Worm (Caenorhabditis elegans) whole organism, midembryonic: ENCODE results near the gene pct-1.

Experiments used
- T22C8.4 ChIP-seq: fragments of 200-800 bp; sonication (Bioruptor generic); IDR thresholded peaks from 2 replicates; pipeline ENCODE4 v1.3.6; 2022; ENCODE audit warnings: missing genetic modification characterization, missing compliant biosample characterization
- cog-1 ChIP-seq: sonication (generic microtip); optimal IDR thresholded peaks from 2 replicates; lab custom pipeline; 2016; ENCODE audit warnings: missing genetic modification characterization, missing compliant biosample characterization
- flt-1 ChIP-seq: fragments of 200-800 bp; sonication (Bioruptor generic); IDR thresholded peaks from 2 replicates; pipeline ENCODE4 v1.3.6; 2022; ENCODE audit warnings: missing genetic modification characterization, missing compliant biosample characterization
- klf-2 ChIP-seq: fragments of 200-800 bp; sonication (Bioruptor generic); conservative IDR thresholded peaks from 2 replicates; pipeline ENCODE4 v1.3.6; 2022; ENCODE audit warnings: missing genetic modification reagents, missing genetic modification characterization, missing compliant biosample characterization
- med-1 ChIP-seq: sonication (generic microtip); optimal IDR thresholded peaks from 2 replicates; lab custom pipeline; 2017; ENCODE audit warnings: missing genetic modification characterization, mild to moderate bottlenecking, missing compliant biosample characterization, antibody characterized with exemption, missing genetic modification reagents; ENCODE audit not compliant: insufficient read depth
- ref-1 ChIP-seq: fragments of 200-800 bp; sonication (Bioruptor generic); conservative IDR thresholded peaks from 2 replicates; pipeline ENCODE4 v1.3.6; 2022; ENCODE audit warnings: missing genetic modification reagents, missing genetic modification characterization, missing compliant biosample characterization
- tab-1 ChIP-seq: fragments of 200-800 bp; sonication (Bioruptor generic); IDR thresholded peaks from 2 replicates; pipeline ENCODE4 v1.3.6; 2022; ENCODE audit warnings: missing genetic modification characterization, missing compliant biosample characterization
- ztf-23 ChIP-seq: fragments of 200-800 bp; sonication (Bioruptor generic); IDR thresholded peaks from 2 replicates; pipeline ENCODE4 v1.3.6; 2022; ENCODE audit warnings: missing genetic modification reagents, missing genetic modification characterization, missing compliant biosample characterization
- ztf-29 ChIP-seq: fragments of 200-800 bp; sonication (Bioruptor generic); IDR thresholded peaks from 2 replicates; pipeline ENCODE4 v1.3.6; 2022; ENCODE audit warnings: missing genetic modification reagents, missing genetic modification characterization, missing compliant biosample characterization

Gene pct-1

ce11 chrIV:8174792-8175191, 1.5 kb upstream of the pct-1 start:
- TF ChIP-seq ztf-23 (no peak), flt-1 (no peak), cog-1 (tag; lab: Kevin White, UChicago) (no peak)

ce11 chrIV:8181404-8181803, 5.1 kb downstream of the pct-1 start:
- TF ChIP-seq ref-1 (GFP tag; lab: Robert Waterston, UW) (no peak), cog-1 (tag; lab: Kevin White, UChicago) (no peak), ztf-23 (no peak), flt-1 (no peak), med-1 (GFP tag; lab: Kevin White, UChicago) (no peak), klf-2 (GFP tag; lab: Robert Waterston, UW) (no peak), T22C8.4 (GFP tag; lab: Robert Waterston, UW) (no peak), tab-1 (GFP tag; lab: Robert Waterston, UW) (no peak)

ce11 chrIV:8182566-8182965, 6.3 kb downstream of the pct-1 start:
- TF ChIP-seq tab-1 (GFP tag; lab: Robert Waterston, UW) (no peak), klf-2 (GFP tag; lab: Robert Waterston, UW) (no peak), ztf-23 (no peak)

ce11 chrIV:8183313-8183712, 7.0 kb downstream of the pct-1 start:
- TF ChIP-seq klf-2 (GFP tag; lab: Robert Waterston, UW) (no peak), tab-1 (GFP tag; lab: Robert Waterston, UW) (0 out of 2 replicates have a peak, but pooled peaks have one; percentile 44), med-1 (GFP tag; lab: Kevin White, UChicago) (no peak), cog-1 (tag; lab: Kevin White, UChicago) (peak; percentile 6), flt-1 (peak; percentile 75; the same call in 1 of the 2 replicates), ztf-23 (no peak), ref-1 (GFP tag; lab: Robert Waterston, UW) (no peak), T22C8.4 (GFP tag; lab: Robert Waterston, UW) (no peak), ztf-29 (no peak)

ce11 chrIV:8188421-8189112, 12.3 kb downstream of the pct-1 start:
- TF ChIP-seq T22C8.4 (GFP tag; lab: Robert Waterston, UW) (no peak), flt-1 (no peak), tab-1 (GFP tag; lab: Robert Waterston, UW) (no peak), klf-2 (GFP tag; lab: Robert Waterston, UW) (no peak), med-1 (GFP tag; lab: Kevin White, UChicago) (no peak), ztf-23 (no peak), cog-1 (tag; lab: Kevin White, UChicago) (no peak), ref-1 (GFP tag; lab: Robert Waterston, UW) (no peak), ztf-29 (no peak)

- TF ChIP-seq med-1 (GFP tag; lab: Kevin White, UChicago): no peak
- TF ChIP-seq cog-1 (tag; lab: Kevin White, UChicago): no peak
- TF ChIP-seq tab-1 (GFP tag; lab: Robert Waterston, UW): no peak
- no peak for TF ChIP-seq ztf-29
- TF ChIP-seq klf-2 (GFP tag; lab: Robert Waterston, UW): no peak
- no peak; the same call in 1 of the 2 replicates for TF ChIP-seq ztf-23
- TF ChIP-seq ref-1 (GFP tag; lab: Robert Waterston, UW): no peak
- TF ChIP-seq T22C8.4 (GFP tag; lab: Robert Waterston, UW): no peak
- no peak for TF ChIP-seq flt-1
Measured at ce11 chrIV:8189667-8190066, 13.4 kb downstream of the pct-1 start.

- TF ChIP-seq klf-2 (GFP tag; lab: Robert Waterston, UW) (no peak), flt-1 (no peak), ref-1 (GFP tag; lab: Robert Waterston, UW) (no peak), T22C8.4 (GFP tag; lab: Robert Waterston, UW) (no peak)
Measured at ce11 chrIV:8192878-8193277, 16.6 kb downstream of the pct-1 start.

ce11 chrIV:8198851-8199250, 22.6 kb downstream of the pct-1 start, which contains the start of gene wsp-1:
Gene wsp-1 (minus strand): TSS chrIV:8198951.
- TF ChIP-seq ztf-23: no peak
- TF ChIP-seq med-1 (GFP tag; lab: Kevin White, UChicago): no peak

- TF ChIP-seq tab-1 (GFP tag; lab: Robert Waterston, UW): no peak
Measured at ce11 chrIV:8199274-8199673, 23.0 kb downstream of the pct-1 start.

- TF ChIP-seq ref-1 (GFP tag; lab: Robert Waterston, UW) (no peak), tab-1 (GFP tag; lab: Robert Waterston, UW) (no peak), klf-2 (GFP tag; lab: Robert Waterston, UW) (no peak), ztf-23 (no peak), T22C8.4 (GFP tag; lab: Robert Waterston, UW) (no peak), cog-1 (tag; lab: Kevin White, UChicago) (no peak), ztf-29 (no peak), med-1 (GFP tag; lab: Kevin White, UChicago) (no peak), flt-1 (no peak)
Measured at ce11 chrIV:8199824-8200223, 23.5 kb downstream of the pct-1 start.

- no peak for TF ChIP-seq ztf-23
- TF ChIP-seq ztf-29: no peak
- no peak for TF ChIP-seq T22C8.4 (GFP tag; lab: Robert Waterston, UW)
- TF ChIP-seq klf-2 (GFP tag; lab: Robert Waterston, UW): no peak
- no peak for TF ChIP-seq med-1 (GFP tag; lab: Kevin White, UChicago)
- no peak for TF ChIP-seq cog-1 (tag; lab: Kevin White, UChicago)
- TF ChIP-seq tab-1 (GFP tag; lab: Robert Waterston, UW): no peak
- no peak for TF ChIP-seq flt-1
- no peak for TF ChIP-seq ref-1 (GFP tag; lab: Robert Waterston, UW)
Measured at ce11 chrIV:8201133-8201532, 24.9 kb downstream of the pct-1 start, which contains the start of gene glrx-22. Gene glrx-22 (minus strand): TSS chrIV:8201233.
